Worm (Caenorhabditis elegans) whole organism, mixed stage, embryonic: ENCODE data around the gene mboa-4.
"Not testable (repeated sequence)": the region's sequence is repeated elsewhere in the genome, so short reads cannot be mapped to it uniquely, and the experiment has no call there.

Experiments
- M03D4.4 ChIP-seq: sonication (generic microtip); optimal IDR thresholded peaks from 2 replicates; lab custom pipeline; 2017; ENCODE audit warnings: mild to moderate bottlenecking, missing genetic modification characterization, missing compliant biosample characterization
- bed-3 ChIP-seq: fragments of 200-800 bp; sonication (Bioruptor generic); optimal IDR thresholded peaks from 3 replicates; lab custom pipeline; 2018; ENCODE audit warnings: mild to moderate bottlenecking, missing genetic modification characterization, moderate library complexity, missing compliant biosample characterization
- blmp-1 ChIP-seq: fragments of 150-350 bp; optimal IDR thresholded peaks from 2 replicates; lab custom pipeline; 2014; ENCODE audit warnings: missing biosample characterization, missing genetic modification characterization
- ceh-39 ChIP-seq: fragments of 150-350 bp; optimal IDR thresholded peaks from 2 replicates; lab custom pipeline; 2014; ENCODE audit warnings: missing biosample characterization, missing genetic modification characterization
- ceh-43 ChIP-seq: fragments of 200-800 bp; sonication (Bioruptor generic); optimal IDR thresholded peaks from 2 replicates; lab custom pipeline; 2018; ENCODE audit warnings: mild to moderate bottlenecking, missing genetic modification characterization, moderate library complexity, missing compliant biosample characterization
- ceh-83 ChIP-seq: fragments of 200-800 bp; sonication (Bioruptor generic); optimal IDR thresholded peaks from 2 replicates; lab custom pipeline; 2018; ENCODE audit warnings: mild to moderate bottlenecking, missing genetic modification characterization, missing compliant biosample characterization
- ces-1 ChIP-seq: fragments of 150-350 bp; optimal IDR thresholded peaks from 2 replicates; lab custom pipeline; 2014; ENCODE audit warnings: missing biosample characterization, missing genetic modification reagents, missing genetic modification characterization
- cnd-1 ChIP-seq: fragments of 200-800 bp; sonication (Bioruptor generic); optimal IDR thresholded peaks from 2 replicates; lab custom pipeline; 2018; ENCODE audit warnings: mild to moderate bottlenecking, missing genetic modification characterization, missing compliant biosample characterization
- elt-1 ChIP-seq: sonication (generic microtip); optimal IDR thresholded peaks from 2 replicates; lab custom pipeline; 2017; ENCODE audit warnings: missing genetic modification characterization, mild to moderate bottlenecking, missing compliant biosample characterization, antibody characterized with exemption, moderate library complexity, borderline replicate concordance; ENCODE audit not compliant: insufficient read depth
- flh-1 ChIP-seq: fragments of 200-800 bp; sonication (Bioruptor generic); optimal IDR thresholded peaks from 2 replicates; lab custom pipeline; 2018; ENCODE audit warnings: mild to moderate bottlenecking, missing genetic modification characterization, moderate library complexity, missing compliant biosample characterization
- ham-2 ChIP-seq: fragments of 200-800 bp; sonication (Bioruptor generic); optimal IDR thresholded peaks from 2 replicates; lab custom pipeline; 2018; ENCODE audit warnings: mild to moderate bottlenecking, missing genetic modification characterization, missing compliant biosample characterization
- hlh-1 ChIP-seq: fragments of 150-350 bp; optimal IDR thresholded peaks from 2 replicates; lab custom pipeline; 2014; ENCODE audit warnings: missing biosample characterization, missing genetic modification reagents, missing genetic modification characterization
- lin-13 ChIP-seq: fragments of 150-350 bp; optimal IDR thresholded peaks from 2 replicates; lab custom pipeline; 2014; ENCODE audit warnings: missing biosample characterization, missing genetic modification characterization
- lin-32 ChIP-seq: fragments of 200-800 bp; sonication (Bioruptor generic); optimal IDR thresholded peaks from 2 replicates; lab custom pipeline; 2018; ENCODE audit warnings: mild to moderate bottlenecking, missing genetic modification characterization, missing compliant biosample characterization
- lsy-2 ChIP-seq: fragments of 150-350 bp; optimal IDR thresholded peaks from 2 replicates; lab custom pipeline; 2014; ENCODE audit warnings: missing biosample characterization, missing genetic modification characterization
- mab-5 ChIP-seq: fragments of 150-350 bp; optimal IDR thresholded peaks from 2 replicates; lab custom pipeline; 2014; ENCODE audit warnings: missing biosample characterization, missing genetic modification characterization
- mep-1 ChIP-seq: fragments of 150-350 bp; optimal IDR thresholded peaks from 2 replicates; lab custom pipeline; 2017; ENCODE audit warnings: missing biosample characterization, missing genetic modification reagents, missing genetic modification characterization, inconsistent platforms
- mls-2 ChIP-seq: sonication (generic microtip); optimal IDR thresholded peaks from 2 replicates; lab custom pipeline; 2016; ENCODE audit warnings: mild to moderate bottlenecking, missing genetic modification characterization, moderate library complexity, missing compliant biosample characterization
- nhr-12 ChIP-seq: fragments of 150-350 bp; optimal IDR thresholded peaks from 2 replicates; lab custom pipeline; 2014; ENCODE audit warnings: missing biosample characterization, missing genetic modification characterization
- nhr-2 ChIP-seq: fragments of 150-350 bp; optimal IDR thresholded peaks from 2 replicates; lab custom pipeline; 2014; ENCODE audit warnings: missing biosample characterization, missing genetic modification characterization
- nhr-28 ChIP-seq: fragments of 150-350 bp; optimal IDR thresholded peaks from 2 replicates; lab custom pipeline; 2014; ENCODE audit warnings: missing biosample characterization, missing genetic modification characterization
- nhr-76 ChIP-seq: sonication (generic microtip); optimal IDR thresholded peaks from 2 replicates; lab custom pipeline; 2017; ENCODE audit warnings: missing biosample characterization, missing genetic modification characterization
- pha-4 ChIP-seq: fragments of 150-350 bp; optimal IDR thresholded peaks from 2 replicates; lab custom pipeline; 2018; ENCODE audit warnings: missing biosample characterization, missing genetic modification reagents, missing genetic modification characterization
- sem-2 ChIP-seq: fragments of 200-800 bp; sonication (Bioruptor generic); optimal IDR thresholded peaks from 2 replicates; lab custom pipeline; 2018; ENCODE audit warnings: mild to moderate bottlenecking, missing genetic modification characterization, missing compliant biosample characterization
- snpc-4 ChIP-seq: fragments of 150-350 bp; optimal IDR thresholded peaks from 2 replicates; lab custom pipeline; 2014; ENCODE audit warnings: missing biosample characterization, missing genetic modification characterization
- sptf-1 ChIP-seq: sonication (generic microtip); optimal IDR thresholded peaks from 2 replicates; lab custom pipeline; 2017; ENCODE audit warnings: mild to moderate bottlenecking, missing genetic modification characterization, moderate library complexity, missing compliant biosample characterization
- tbx-8 ChIP-seq: fragments of 200-800 bp; sonication (Bioruptor generic); optimal IDR thresholded peaks from 2 replicates; lab custom pipeline; 2018; ENCODE audit warnings: mild to moderate bottlenecking, missing genetic modification characterization, moderate library complexity, missing compliant biosample characterization
- unc-39 ChIP-seq: fragments of 150-350 bp; optimal IDR thresholded peaks from 2 replicates; lab custom pipeline; 2014; ENCODE audit warnings: missing biosample characterization, missing genetic modification characterization
- unc-62 ChIP-seq: fragments of 150-350 bp; optimal IDR thresholded peaks from 2 replicates; lab custom pipeline; 2014; ENCODE audit warnings: missing biosample characterization, missing genetic modification reagents, missing genetic modification characterization
- zip-8 ChIP-seq: fragments of 150-350 bp; optimal IDR thresholded peaks from 2 replicates; lab custom pipeline; 2014; ENCODE audit warnings: missing biosample characterization, missing genetic modification characterization
- ztf-11 ChIP-seq: fragments of 150-350 bp; optimal IDR thresholded peaks from 2 replicates; lab custom pipeline; 2014; ENCODE audit warnings: missing biosample characterization, missing genetic modification characterization

The mboa-4 gene

ce11 chrIV:11159886-11160285, at the start of gene mboa-4:
TSS of gene mboa-4 (minus strand) at chrIV:11159986.
- no peak for TF ChIP-seq lsy-2 (tag; lab: Kevin White, UChicago)
- no peak for TF ChIP-seq lin-32 (GFP tag; lab: Kevin White, UChicago)
- no peak for TF ChIP-seq cnd-1 (tag; lab: Kevin White, UChicago)
- no peak for TF ChIP-seq bed-3 (GFP tag; lab: Kevin White, UChicago)
- TF ChIP-seq blmp-1, result no peak
- no peak for TF ChIP-seq nhr-28 (tag; lab: Kevin White, UChicago)
- no peak for TF ChIP-seq ceh-83
- no peak for TF ChIP-seq nhr-12 (tag; lab: Kevin White, UChicago)
- TF ChIP-seq, all 35 proteins: peak for 0

- TF ChIP-seq nhr-76 (no peak), ceh-83 (no peak), ham-2 (GFP tag; lab: Kevin White, UChicago) (no peak), sem-2 (GFP tag; lab: Kevin White, UChicago) (no peak), elt-1 (no peak), snpc-4 (tag; lab: Kevin White, UChicago) (no peak), pha-4 (tag; lab: Kevin White, UChicago) (no peak), ceh-39 (tag; lab: Kevin White, UChicago) (no peak), ceh-43 (no peak), unc-39 (tag; lab: Kevin White, UChicago) (no peak), nhr-28 (tag; lab: Kevin White, UChicago) (no peak), zip-8 (tag; lab: Kevin White, UChicago) (no peak), mep-1 (no peak), lsy-2 (tag; lab: Kevin White, UChicago) (no peak), mls-2 (tag; lab: Kevin White, UChicago) (no peak), lin-13 (tag; lab: Kevin White, UChicago) (no peak), flh-1 (no peak), mab-5 (tag; lab: Kevin White, UChicago) (no peak), sptf-1 (tag; lab: Kevin White, UChicago) (no peak)
- TF ChIP-seq, all 35 proteins: peak for 0
These were observed 47.4 kb upstream of the mboa-4 start, which contains the start of gene R07H5.9 for ce11 chrIV:11207186-11207585. TSS of gene R07H5.9 (plus strand) at chrIV:11207486.

- not testable (repeated sequence) for TF ChIP-seq ceh-83; flh-1; lsy-2 (tag; lab: Kevin White, UChicago)
These were observed 42.6 kb upstream of the mboa-4 start, which contains the start of gene R07H5.11 for ce11 chrIV:11202389-11202788. TSS of gene R07H5.11 (plus strand) at chrIV:11202768.

ce11 chrIV:11198983-11199382, 39.2 kb upstream of the mboa-4 start, which contains the start of gene R07H5.16:
TSS of gene R07H5.16 (plus strand) at chrIV:11199330.
- not testable (repeated sequence) for TF ChIP-seq nhr-12 (tag; lab: Kevin White, UChicago); nhr-28 (tag; lab: Kevin White, UChicago); flh-1

- no peak for TF ChIP-seq nhr-12 (tag; lab: Kevin White, UChicago)
- no peak for TF ChIP-seq ztf-11
- TF ChIP-seq cnd-1 (tag; lab: Kevin White, UChicago), result no peak
- no peak for TF ChIP-seq blmp-1
- no peak for TF ChIP-seq ces-1 (GFP tag; lab: Kevin White, UChicago)
- TF ChIP-seq mep-1, result no peak
These were observed 29.6 kb upstream of the mboa-4 start, which contains the start of gene fbxb-79 for ce11 chrIV:11189411-11189810. TSS of gene fbxb-79 (minus strand) at chrIV:11189511.

ce11 chrIV:11186729-11187128, 26.9 kb upstream of the mboa-4 start, which contains the start of gene sdz-27:
TSS of gene sdz-27 (plus strand) at chrIV:11187029.
- TF ChIP-seq nhr-12 (tag; lab: Kevin White, UChicago), result no peak
- no peak for TF ChIP-seq ceh-43
- no peak for TF ChIP-seq tbx-8 (GFP tag; lab: Kevin White, UChicago)
- TF ChIP-seq unc-62 (GFP tag; lab: Kevin White, UChicago), result no peak
- no peak for TF ChIP-seq M03D4.4 (tag; lab: Kevin White, UChicago)
- TF ChIP-seq hlh-1 (tag; lab: Kevin White, UChicago), result no peak
- no peak for TF ChIP-seq nhr-2 (tag; lab: Kevin White, UChicago)
- no peak for TF ChIP-seq sptf-1 (tag; lab: Kevin White, UChicago)
- TF ChIP-seq sem-2 (GFP tag; lab: Kevin White, UChicago), result no peak
- TF ChIP-seq pha-4 (tag; lab: Kevin White, UChicago), result no peak
- no peak for TF ChIP-seq cnd-1 (tag; lab: Kevin White, UChicago)
- TF ChIP-seq blmp-1, result no peak
- no peak for TF ChIP-seq nhr-76
- TF ChIP-seq mls-2 (tag; lab: Kevin White, UChicago), result no peak
- TF ChIP-seq lin-32 (GFP tag; lab: Kevin White, UChicago), result no peak
